Worm (Caenorhabditis elegans) whole organism, L1 larva: ENCODE results near the gene che-11.

Experiments
- fkh-10 ChIP-seq: sonication (generic microtip); optimal IDR thresholded peaks from 2 replicates; lab custom pipeline; 2017; ENCODE audit warnings: missing biosample characterization, missing genetic modification reagents, missing genetic modification characterization
- fos-1 ChIP-seq: fragments of 150-350 bp; optimal IDR thresholded peaks from 2 replicates; lab custom pipeline; 2014; ENCODE audit warnings: missing biosample characterization, missing genetic modification characterization
- lin-14 ChIP-seq: fragments of 200-800 bp; sonication (Bioruptor generic); optimal IDR thresholded peaks from 2 replicates; lab custom pipeline; 2018; ENCODE audit warnings: mild to moderate bottlenecking, missing genetic modification characterization, moderate library complexity, missing compliant biosample characterization
- nhr-19 ChIP-seq: fragments of 200-800 bp; sonication (Bioruptor generic); conservative IDR thresholded peaks from 2 replicates; pipeline ENCODE4 v1.3.6; 2022; ENCODE audit warnings: missing genetic modification characterization, missing compliant biosample characterization
- nhr-76 ChIP-seq: sonication (generic microtip); optimal IDR thresholded peaks from 2 replicates; lab custom pipeline; 2017; ENCODE audit warnings: missing biosample characterization, missing genetic modification characterization
- sup-37 ChIP-seq: fragments of 200-800 bp; sonication (Bioruptor generic); optimal IDR thresholded peaks from 2 replicates; lab custom pipeline; 2018; ENCODE audit warnings: mild to moderate bottlenecking, missing genetic modification characterization, missing compliant biosample characterization

ce11 chrV:12106841-12107240 is 43.7 kb downstream of the che-11 start, which contains the start of gene nhr-136:
- TF ChIP-seq lin-14 (peak; percentile 34), fkh-10 (no peak), nhr-19 (GFP tag; lab: Robert Waterston, UW) (no peak), nhr-76 (tag; lab: Kevin White, UChicago) (no peak), sup-37 (GFP tag; lab: Kevin White, UChicago) (no peak), fos-1 (tag; lab: Kevin White, UChicago) (no peak)
